Fruit fly (Drosophila melanogaster) whole organism, embryonic: ENCODE measurements around the gene Kif3C.
A peak's percentile ranks its signal among the peaks of the same experiment; 100 is the strongest.

Experiments
- Ada2b ChIP-seq: fragments of 200-800 bp; sonication (Bioruptor generic); IDR thresholded peaks from 2 replicates; pipeline ENCODE4 v1.3.6; 2022; ENCODE audit warnings: missing biosample characterization, missing genetic modification characterization
- C15 ChIP-seq: fragments of 200-800 bp; sonication (Bioruptor generic); IDR thresholded peaks from 3 replicates; pipeline ENCODE4 v1.3.6; 2022; ENCODE audit warnings: missing biosample characterization, missing genetic modification characterization
- CG10209 ChIP-seq: fragments of 200-800 bp; sonication (Bioruptor generic); optimal IDR thresholded peaks from 3 replicates; lab custom pipeline; 2017; ENCODE audit warnings: missing biosample characterization, mild to moderate bottlenecking, missing genetic modification characterization, missing genetic modification reagents
- CG1024 ChIP-seq: fragments of 200-800 bp; sonication (Bioruptor generic); IDR thresholded peaks from 2 replicates; pipeline ENCODE4 v1.3.6; 2022; ENCODE audit warnings: missing biosample characterization, missing genetic modification characterization
- CG10543 ChIP-seq: fragments of 200-800 bp; sonication (Bioruptor generic); optimal IDR thresholded peaks from 3 replicates; lab custom pipeline; 2017; ENCODE audit warnings: missing biosample characterization, mild to moderate bottlenecking, missing genetic modification characterization, moderate library complexity
- CG10979 ChIP-seq: fragments of 200-800 bp; sonication (Bioruptor generic); optimal IDR thresholded peaks from 2 replicates; lab custom pipeline; 2018; ENCODE audit warnings: missing biosample characterization, mild to moderate bottlenecking, missing genetic modification characterization, moderate library complexity
- CG11696 ChIP-seq: fragments of 200-800 bp; sonication (Bioruptor generic); IDR thresholded peaks from 2 replicates; pipeline ENCODE4 v1.3.6; 2022; ENCODE audit warnings: missing biosample characterization, missing genetic modification characterization
- CG13123 ChIP-seq: fragments of 200-800 bp; sonication (Bioruptor generic); optimal IDR thresholded peaks from 2 replicates; lab custom pipeline; 2016; ENCODE audit warnings: missing biosample characterization, missing genetic modification characterization
- CG13424 ChIP-seq: fragments of 200-800 bp; sonication (Bioruptor generic); optimal IDR thresholded peaks from 2 replicates; lab custom pipeline; 2019; ENCODE audit warnings: missing biosample characterization, mild to moderate bottlenecking, missing genetic modification characterization, moderate library complexity
- CG17359 ChIP-seq: fragments of 200-800 bp; sonication (Bioruptor generic); optimal IDR thresholded peaks from 3 replicates; lab custom pipeline; 2018; ENCODE audit warnings: missing biosample characterization, mild to moderate bottlenecking, missing genetic modification characterization, moderate library complexity
- CG17912 ChIP-seq: fragments of 200-800 bp; sonication (Bioruptor generic); optimal IDR thresholded peaks from 2 replicates; lab custom pipeline; 2018; ENCODE audit warnings: missing biosample characterization, mild to moderate bottlenecking, missing genetic modification characterization
- CG1832 ChIP-seq: fragments of 200-800 bp; sonication (Bioruptor generic); optimal IDR thresholded peaks from 2 replicates; lab custom pipeline; 2017; ENCODE audit warnings: missing biosample characterization, mild to moderate bottlenecking, missing genetic modification characterization, inconsistent platforms
- CG2120 ChIP-seq: fragments of 200-800 bp; sonication (Bioruptor generic); optimal IDR thresholded peaks from 3 replicates; lab custom pipeline; 2016; ENCODE audit warnings: missing biosample characterization, missing genetic modification characterization
- CG2678 ChIP-seq: fragments of 200-800 bp; sonication (Bioruptor generic); optimal IDR thresholded peaks from 3 replicates; lab custom pipeline; 2019; ENCODE audit warnings: missing biosample characterization, mild to moderate bottlenecking, missing genetic modification characterization, moderate library complexity
- CG2889 ChIP-seq: fragments of 200-800 bp; sonication (Bioruptor generic); IDR thresholded peaks from 3 replicates; pipeline ENCODE4 v1.3.6; 2022; ENCODE audit warnings: missing biosample characterization, missing genetic modification characterization
- CG3065 ChIP-seq: fragments of 200-800 bp; sonication (Bioruptor generic); optimal IDR thresholded peaks from 2 replicates; lab custom pipeline; 2016; ENCODE audit warnings: missing biosample characterization, missing genetic modification characterization
- CG3838 ChIP-seq: fragments of 200-800 bp; sonication (Bioruptor generic); optimal IDR thresholded peaks from 3 replicates; lab custom pipeline; 2016; ENCODE audit warnings: missing biosample characterization, missing genetic modification characterization
- CG5953 ChIP-seq: fragments of 200-800 bp; sonication (Bioruptor generic); IDR thresholded peaks from 2 replicates; pipeline ENCODE4 v1.3.6; 2022; ENCODE audit warnings: missing biosample characterization, missing genetic modification characterization
- CG6791 ChIP-seq: fragments of 200-800 bp; sonication (Bioruptor generic); IDR thresholded peaks from 3 replicates; pipeline ENCODE4 v1.3.6; 2022; ENCODE audit warnings: missing biosample characterization, missing genetic modification characterization; ENCODE audit not compliant: partially characterized antibody
- CG7271 ChIP-seq: fragments of 200-800 bp; sonication (Bioruptor generic); optimal IDR thresholded peaks from 2 replicates; lab custom pipeline; 2018; ENCODE audit warnings: missing biosample characterization, mild to moderate bottlenecking, missing genetic modification characterization, moderate library complexity
- CG7928 ChIP-seq: fragments of 200-800 bp; sonication (Bioruptor generic); optimal IDR thresholded peaks from 2 replicates; lab custom pipeline; 2017; ENCODE audit warnings: missing biosample characterization, mild to moderate bottlenecking, missing genetic modification characterization
- Dek ChIP-seq: fragments of 200-800 bp; sonication (Bioruptor generic); optimal IDR thresholded peaks from 3 replicates; lab custom pipeline; 2019; ENCODE audit warnings: missing biosample characterization, mild to moderate bottlenecking, missing genetic modification characterization, moderate library complexity
- Fer1 ChIP-seq: fragments of 200-800 bp; sonication (Bioruptor generic); optimal IDR thresholded peaks from 2 replicates; lab custom pipeline; 2017; ENCODE audit warnings: missing biosample characterization, mild to moderate bottlenecking, missing genetic modification characterization
- Gsc ChIP-seq: fragments of 200-800 bp; sonication (Bioruptor generic); IDR thresholded peaks from 2 replicates; pipeline ENCODE4 v1.3.6; 2022; ENCODE audit warnings: missing biosample characterization, missing genetic modification characterization
- HmgD ChIP-seq: fragments of 200-800 bp; sonication (Bioruptor generic); optimal IDR thresholded peaks from 3 replicates; lab custom pipeline; 2016; ENCODE audit warnings: missing biosample characterization, missing genetic modification characterization
- Hr51 ChIP-seq, 2 experiments: fragments of 200-800 bp; sonication (Bioruptor generic); optimal IDR thresholded peaks; 2 replicates in 1 of 2; 3 replicates in 1 of 2; lab custom pipeline; 2016 to 2018; ENCODE audit warnings: missing biosample characterization in 2 of 2, missing genetic modification characterization in 2 of 2, mild to moderate bottlenecking in 1 of 2, moderate library complexity in 1 of 2
- Lhr ChIP-seq: fragments of 200-800 bp; sonication (Bioruptor generic); optimal IDR thresholded peaks from 3 replicates; lab custom pipeline; 2017; ENCODE audit warnings: mild to moderate bottlenecking, missing biosample characterization, missing genetic modification reagents, missing genetic modification characterization
- Mad ChIP-seq: fragments of 200-800 bp; sonication (Bioruptor generic); optimal IDR thresholded peaks from 2 replicates; lab custom pipeline; 2016; ENCODE audit warnings: missing biosample characterization, missing genetic modification characterization
- Meics ChIP-seq: fragments of 200-800 bp; sonication (Bioruptor generic); optimal IDR thresholded peaks from 2 replicates; lab custom pipeline; 2017; ENCODE audit warnings: missing biosample characterization, mild to moderate bottlenecking, missing genetic modification characterization
- Ptx1 ChIP-seq: fragments of 200-800 bp; sonication (Bioruptor generic); IDR thresholded peaks from 2 replicates; pipeline ENCODE4 v1.3.6; 2022; ENCODE audit warnings: missing biosample characterization, missing genetic modification characterization
- Sry-δ ChIP-seq: fragments of 200-800 bp; sonication (Bioruptor generic); optimal IDR thresholded peaks from 2 replicates; lab custom pipeline; 2016; ENCODE audit warnings: missing biosample characterization, missing genetic modification characterization
- Tbp ChIP-seq: fragments of >200 bp; optimal IDR thresholded peaks from 2 replicates; lab custom pipeline; 2018; ENCODE audit warnings: missing biosample characterization, missing genetic modification characterization
- Usf ChIP-seq: fragments of 200-800 bp; sonication (Bioruptor generic); optimal IDR thresholded peaks from 2 replicates; lab custom pipeline; 2017; ENCODE audit warnings: missing genotype, missing biosample characterization, missing genetic modification characterization
- YL-1 ChIP-seq: fragments of 200-800 bp; sonication (Bioruptor generic); optimal IDR thresholded peaks from 3 replicates; lab custom pipeline; 2017; ENCODE audit warnings: missing biosample characterization, mild to moderate bottlenecking, missing genetic modification characterization
- ac ChIP-seq: fragments of 200-800 bp; sonication (Bioruptor generic); optimal IDR thresholded peaks from 3 replicates; lab custom pipeline; 2017; ENCODE audit warnings: missing biosample characterization, mild to moderate bottlenecking, missing genetic modification characterization
- ara ChIP-seq: fragments of 200-800 bp; sonication (Bioruptor generic); IDR thresholded peaks from 2 replicates; pipeline ENCODE4 v1.3.6; 2022; ENCODE audit warnings: missing biosample characterization, missing genetic modification characterization
- bcd ChIP-seq: fragments of 200-800 bp; sonication (Bioruptor generic); optimal IDR thresholded peaks from 2 replicates; lab custom pipeline; 2017; ENCODE audit warnings: missing biosample characterization, mild to moderate bottlenecking, missing genetic modification characterization
- dati ChIP-seq: fragments of 200-800 bp; sonication (Bioruptor generic); IDR thresholded peaks from 2 replicates; pipeline ENCODE4 v1.3.6; 2022; ENCODE audit warnings: missing biosample characterization, missing genetic modification characterization
- eve ChIP-seq, 2 experiments: fragments of >200 bp; optimal IDR thresholded peaks; 2 replicates each; lab custom pipeline; 2017; ENCODE audit warnings: missing biosample characterization in 2 of 2, missing genetic modification characterization in 2 of 2
- kah ChIP-seq: fragments of 200-800 bp; sonication (Bioruptor generic); optimal IDR thresholded peaks from 2 replicates; lab custom pipeline; 2018; ENCODE audit warnings: missing biosample characterization, mild to moderate bottlenecking, missing genetic modification characterization
- lbe ChIP-seq: fragments of 200-800 bp; sonication (Bioruptor generic); optimal IDR thresholded peaks from 2 replicates; lab custom pipeline; 2016; ENCODE audit warnings: missing biosample characterization, mild to moderate bottlenecking, missing genetic modification characterization
- org-1 ChIP-seq: fragments of 200-800 bp; sonication (Bioruptor generic); optimal IDR thresholded peaks from 2 replicates; lab custom pipeline; 2017; ENCODE audit warnings: missing biosample characterization, missing genetic modification characterization
- p53 ChIP-seq: fragments of 200-800 bp; sonication (Bioruptor generic); optimal IDR thresholded peaks from 2 replicates; lab custom pipeline; 2016; ENCODE audit warnings: missing biosample characterization, missing genetic modification characterization
- pan ChIP-seq, 4 experiments: fragments of >200 bp in 3 of 4; fragments of 200-800 bp in 1 of 4; sonication (Bioruptor generic) in 1 of 4; optimal IDR thresholded peaks in 3 of 4; IDR thresholded peaks in 1 of 4; 2 replicates each; pipeline versions ENCODE4 v1.3.6 to Lab custom; 2017 to 2022; ENCODE audit warnings: missing biosample characterization in 2 of 4, missing genetic modification characterization in 2 of 4, mixed read lengths in 1 of 4
- pb ChIP-seq: fragments of 200-800 bp; sonication (Bioruptor generic); optimal IDR thresholded peaks from 3 replicates; lab custom pipeline; 2016; ENCODE audit warnings: missing biosample characterization, missing genetic modification characterization
- rib ChIP-seq: fragments of 200-800 bp; sonication (Bioruptor generic); IDR thresholded peaks from 2 replicates; pipeline ENCODE4 v1.3.6; 2022; ENCODE audit warnings: missing biosample characterization, missing genetic modification characterization
- row ChIP-seq: fragments of 200-800 bp; sonication (Bioruptor generic); IDR thresholded peaks from 3 replicates; pipeline ENCODE4 v1.3.6; 2022; ENCODE audit warnings: missing biosample characterization, missing genetic modification characterization
- tll ChIP-seq, 2 experiments: fragments of 200-800 bp in 1 of 2; fragments of >200 bp in 1 of 2; sonication (Bioruptor generic) in 1 of 2; optimal IDR thresholded peaks; 2 replicates each; lab custom pipeline; 2017 to 2019; ENCODE audit warnings: missing biosample characterization in 2 of 2, missing genetic modification characterization in 2 of 2, mild to moderate bottlenecking in 1 of 2, moderate library complexity in 1 of 2
- unpg ChIP-seq: fragments of 200-800 bp; sonication (Bioruptor generic); optimal IDR thresholded peaks from 3 replicates; lab custom pipeline; 2018; ENCODE audit warnings: missing biosample characterization, mild to moderate bottlenecking, missing genetic modification characterization, moderate library complexity
- wdn ChIP-seq: fragments of 200-800 bp; sonication (Bioruptor generic); IDR thresholded peaks from 2 replicates; pipeline ENCODE4 v1.3.6; 2022; ENCODE audit warnings: missing biosample characterization, missing genetic modification characterization

Gene Kif3C

dm6 chr4:1123769-1124493, 23.3 kb upstream of the Kif3C start, which contains the start of gene Arf4 (continued):
- TF ChIP-seq CG13123, result no peak
- no peak for TF ChIP-seq CG3065 (GFP tag; lab: Kevin White, UChicago)
- peak; percentile 47 for TF ChIP-seq Lhr (GFP tag; lab: Kevin White, UChicago)
- TF ChIP-seq ac, result no peak
- no peak for TF ChIP-seq Meics
- TF ChIP-seq Tbp (GFP tag; lab: Kevin White, UChicago), result no peak
- TF ChIP-seq Dek (tag; lab: Kevin White, UChicago), result no peak
- TF ChIP-seq C15, result no peak
- peak; percentile 94 for TF ChIP-seq CG1024 (GFP tag; lab: Robert Waterston, UW)
- TF ChIP-seq CG11696 (GFP tag; lab: Robert Waterston, UW), result no peak
- TF ChIP-seq tll (GFP tag; optimal IDR thresholded peaks at IDR 0.05; lab: Kevin White, UChicago), result no peak
- no peak for TF ChIP-seq HmgD (GFP tag; lab: Kevin White, UChicago)
- TF ChIP-seq YL-1 (GFP tag; lab: Kevin White, UChicago), result peak; percentile 45
- no peak for TF ChIP-seq CG6791 (GFP tag; lab: Robert Waterston, UW)
- TF ChIP-seq CG2889 (GFP tag; lab: Robert Waterston, UW), result no peak
- TF ChIP-seq CG2678, result no peak
- TF ChIP-seq p53 (GFP tag; lab: Kevin White, UChicago), result no peak
- TF ChIP-seq Hr51 (GFP tag; optimal IDR thresholded peaks at IDR 0.05; lab: Kevin White, UChicago), result no peak
- TF ChIP-seq pan (optimal IDR thresholded peaks at IDR 0.05; lab: Kevin White, UChicago), result no peak
- no peak for TF ChIP-seq pan (GFP tag; optimal IDR thresholded peaks at IDR 0.05 in 1 of 2, IDR thresholded peaks at IDR 0.05 in 1 of 2)
- no peak for TF ChIP-seq Ptx1 (GFP tag; lab: Robert Waterston, UW)
- no peak for TF ChIP-seq org-1
- TF ChIP-seq CG5953 (GFP tag; lab: Robert Waterston, UW), result no peak
- TF ChIP-seq Fer1 (GFP tag; lab: Kevin White, UChicago), result peak; percentile 10
- TF ChIP-seq CG7271 (tag; lab: Kevin White, UChicago), result no peak
- no peak for TF ChIP-seq CG10209
- no peak for TF ChIP-seq Usf (GFP tag; lab: Kevin White, UChicago)
- TF ChIP-seq CG13424 (tag; lab: Kevin White, UChicago), result peak; percentile 1
- no peak for TF ChIP-seq CG17912
- TF ChIP-seq dati, result no peak
- no peak for TF ChIP-seq unpg (GFP tag; lab: Kevin White, UChicago)
- TF ChIP-seq ara (GFP tag; lab: Robert Waterston, UW), result no peak
- TF ChIP-seq eve (GFP tag; optimal IDR thresholded peaks at IDR 0.05; lab: Kevin White, UChicago), result peak in 1 of 2 experiments; percentile 34
- TF ChIP-seq CG10543 (GFP tag; lab: Kevin White, UChicago), result no peak
- TF ChIP-seq kah (GFP tag; lab: Kevin White, UChicago), result no peak
- TF ChIP-seq bcd, result no peak
- TF ChIP-seq Ada2b (GFP tag; lab: Robert Waterston, UW), result no peak
- TF ChIP-seq lbe, result no peak
- no peak for TF ChIP-seq CG7928 (GFP tag; lab: Kevin White, UChicago)
- TF ChIP-seq wdn (GFP tag; lab: Robert Waterston, UW), result no peak
- peak; percentile 71 for TF ChIP-seq row (GFP tag; lab: Robert Waterston, UW)
- no peak for TF ChIP-seq rib (GFP tag; lab: Robert Waterston, UW)
- no peak for TF ChIP-seq CG3838 (GFP tag; lab: Kevin White, UChicago)
- no peak for TF ChIP-seq pb
- no peak for TF ChIP-seq CG2120 (GFP tag; lab: Kevin White, UChicago)
- TF ChIP-seq CG1832, result no peak
- TF ChIP-seq Gsc (GFP tag; lab: Robert Waterston, UW), result no peak
- no peak for TF ChIP-seq CG10979 (tag; lab: Kevin White, UChicago)
- no peak for TF ChIP-seq CG17359 (tag; lab: Kevin White, UChicago)
- TF ChIP-seq Sry-δ (GFP tag; lab: Kevin White, UChicago), result peak; percentile 31
- no peak for TF ChIP-seq Mad (GFP tag; lab: Kevin White, UChicago)
